Fruit fly (Drosophila melanogaster) whole organism, embryonic: Measurements from ENCODE around the gene CG6083.

Experiments used
- Atf-2 ChIP-seq: fragments of 200-800 bp; sonication (Bioruptor generic); optimal IDR thresholded peaks from 2 replicates; lab custom pipeline; 2016; ENCODE audit warnings: missing biosample characterization, missing genetic modification characterization
- Awh ChIP-seq: fragments of 200-800 bp; sonication (Bioruptor generic); IDR thresholded peaks from 2 replicates; pipeline ENCODE4, ENCODE4 v1.3.6; 2022; ENCODE audit warnings: missing biosample characterization, missing genetic modification characterization
- B-H2 ChIP-seq: fragments of 200-800 bp; sonication (Bioruptor generic); optimal IDR thresholded peaks from 2 replicates; lab custom pipeline; 2018; ENCODE audit warnings: missing biosample characterization, mild to moderate bottlenecking, missing genetic modification characterization
- Bgb ChIP-seq: fragments of 200-800 bp; sonication (Bioruptor generic); IDR thresholded peaks from 2 replicates; pipeline ENCODE4 v1.3.6; 2022; ENCODE audit warnings: missing biosample characterization, missing genetic modification characterization; ENCODE audit not compliant: partially characterized antibody
- CG1024 ChIP-seq: fragments of 200-800 bp; sonication (Bioruptor generic); IDR thresholded peaks from 2 replicates; pipeline ENCODE4 v1.3.6; 2022; ENCODE audit warnings: missing biosample characterization, missing genetic modification characterization
- CG12769 ChIP-seq: fragments of 200-800 bp; sonication (Bioruptor generic); optimal IDR thresholded peaks from 2 replicates; lab custom pipeline; 2019; ENCODE audit warnings: missing biosample characterization, mild to moderate bottlenecking, missing genetic modification characterization, moderate library complexity
- CG15514 ChIP-seq: fragments of 200-800 bp; sonication (Bioruptor generic); optimal IDR thresholded peaks from 3 replicates; lab custom pipeline; 2017; ENCODE audit warnings: missing biosample characterization, missing genetic modification characterization, mild to moderate bottlenecking, moderate library complexity, missing genetic modification reagents
- CG1603 ChIP-seq: fragments of 200-800 bp; sonication (Bioruptor generic); optimal IDR thresholded peaks from 2 replicates; lab custom pipeline; 2019; ENCODE audit warnings: missing biosample characterization, mild to moderate bottlenecking, missing genetic modification characterization, moderate library complexity
- CG1647 ChIP-seq: fragments of 200-800 bp; sonication (Bioruptor generic); optimal IDR thresholded peaks from 3 replicates; lab custom pipeline; 2016; ENCODE audit warnings: missing biosample characterization, missing genetic modification characterization
- CG17361 ChIP-seq: fragments of 200-800 bp; sonication (Bioruptor generic); IDR thresholded peaks from 3 replicates; pipeline ENCODE4 v1.3.6; 2022; ENCODE audit warnings: missing biosample characterization, missing genetic modification characterization
- CG18619 ChIP-seq: fragments of 200-800 bp; sonication (Bioruptor generic); optimal IDR thresholded peaks from 3 replicates; lab custom pipeline; 2017; ENCODE audit warnings: missing biosample characterization, mild to moderate bottlenecking, missing genetic modification characterization
- CG30020 ChIP-seq: fragments of 200-800 bp; optimal IDR thresholded peaks from 2 replicates; lab custom pipeline; 2019; ENCODE audit warnings: missing biosample characterization, mild to moderate bottlenecking, missing genetic modification characterization, moderate library complexity
- CG31441 ChIP-seq: fragments of 200-800 bp; sonication (Bioruptor generic); IDR thresholded peaks from 2 replicates; pipeline ENCODE4 v1.3.6; 2022; ENCODE audit warnings: missing biosample characterization, missing genetic modification characterization
- CG3847 ChIP-seq: fragments of 200-800 bp; sonication (Bioruptor generic); IDR thresholded peaks from 2 replicates; pipeline ENCODE4 v1.3.6; 2022; ENCODE audit warnings: missing biosample characterization, missing genetic modification characterization
- CG4820 ChIP-seq: fragments of 200-800 bp; sonication (Bioruptor generic); optimal IDR thresholded peaks from 3 replicates; lab custom pipeline; 2016; ENCODE audit warnings: missing biosample characterization, missing genetic modification characterization
- CG4854 ChIP-seq: fragments of 200-800 bp; sonication (Bioruptor generic); optimal IDR thresholded peaks from 2 replicates; lab custom pipeline; 2016; ENCODE audit warnings: missing biosample characterization, missing genetic modification characterization, inconsistent platforms
- CG5245 ChIP-seq: fragments of 200-800 bp; sonication (Bioruptor generic); optimal IDR thresholded peaks from 3 replicates; lab custom pipeline; 2016; ENCODE audit warnings: missing biosample characterization, missing genetic modification characterization
- CG7786 ChIP-seq: fragments of 200-800 bp; sonication (Bioruptor generic); optimal IDR thresholded peaks from 2 replicates; lab custom pipeline; 2016; ENCODE audit warnings: missing biosample characterization, missing genetic modification characterization
- CG8359 ChIP-seq: fragments of 200-800 bp; sonication (Bioruptor generic); optimal IDR thresholded peaks from 2 replicates; lab custom pipeline; 2017; ENCODE audit warnings: missing biosample characterization, mild to moderate bottlenecking, missing genetic modification characterization, borderline replicate concordance
- CG9437 ChIP-seq: fragments of 200-800 bp; sonication (Bioruptor generic); optimal IDR thresholded peaks from 2 replicates; lab custom pipeline; 2018; ENCODE audit warnings: missing biosample characterization, mild to moderate bottlenecking, missing genetic modification characterization
- CG9609 ChIP-seq: fragments of 200-800 bp; sonication (Bioruptor generic); optimal IDR thresholded peaks from 3 replicates; lab custom pipeline; 2016; ENCODE audit warnings: missing biosample characterization, missing genetic modification characterization
- Chrac-16 ChIP-seq: fragments of 200-800 bp; sonication (Bioruptor generic); optimal IDR thresholded peaks from 3 replicates; lab custom pipeline; 2016; ENCODE audit warnings: missing biosample characterization, missing genetic modification characterization
- CoRest ChIP-seq: fragments of 200-800 bp; sonication (Bioruptor generic); optimal IDR thresholded peaks from 3 replicates; lab custom pipeline; 2018; ENCODE audit warnings: missing biosample characterization, mild to moderate bottlenecking, missing genetic modification characterization, moderate library complexity
- Hey ChIP-seq: fragments of 200-800 bp; sonication (Bioruptor generic); optimal IDR thresholded peaks from 3 replicates; lab custom pipeline; 2018; ENCODE audit warnings: missing biosample characterization, mild to moderate bottlenecking, missing genetic modification characterization
- HmgD ChIP-seq: fragments of 200-800 bp; sonication (Bioruptor generic); optimal IDR thresholded peaks from 3 replicates; lab custom pipeline; 2016; ENCODE audit warnings: missing biosample characterization, missing genetic modification characterization
- MTF-1 ChIP-seq: fragments of 200-800 bp; sonication (Bioruptor generic); optimal IDR thresholded peaks from 2 replicates; lab custom pipeline; 2018; ENCODE audit warnings: missing biosample characterization, mild to moderate bottlenecking, missing genetic modification characterization, borderline replicate concordance
- Meics ChIP-seq: fragments of 200-800 bp; sonication (Bioruptor generic); optimal IDR thresholded peaks from 2 replicates; lab custom pipeline; 2017; ENCODE audit warnings: missing biosample characterization, mild to moderate bottlenecking, missing genetic modification characterization
- Myb ChIP-seq: fragments of 200-800 bp; sonication (Bioruptor generic); optimal IDR thresholded peaks from 2 replicates; lab custom pipeline; 2016; ENCODE audit warnings: missing biosample characterization, missing genetic modification characterization
- Poxn ChIP-seq: fragments of 200-800 bp; sonication (Bioruptor generic); IDR thresholded peaks from 2 replicates; pipeline ENCODE4 v1.3.6; 2022; ENCODE audit warnings: missing biosample characterization, missing genetic modification characterization
- Xrp1 ChIP-seq: fragments of 200-800 bp; sonication (Bioruptor generic); IDR thresholded peaks from 2 replicates; pipeline ENCODE4 v1.3.6; 2022; ENCODE audit warnings: missing biosample characterization, missing genetic modification characterization
- bab2 ChIP-seq: fragments of 200-800 bp; sonication (Bioruptor generic); optimal IDR thresholded peaks from 2 replicates; lab custom pipeline; 2016; ENCODE audit warnings: missing biosample characterization, missing genetic modification characterization
- bcd ChIP-seq: fragments of 200-800 bp; sonication (Bioruptor generic); optimal IDR thresholded peaks from 2 replicates; lab custom pipeline; 2017; ENCODE audit warnings: missing biosample characterization, mild to moderate bottlenecking, missing genetic modification characterization
- btn ChIP-seq: fragments of 200-800 bp; sonication (Bioruptor generic); optimal IDR thresholded peaks from 2 replicates; lab custom pipeline; 2016; ENCODE audit warnings: missing biosample characterization, missing genetic modification characterization
- chinmo ChIP-seq: fragments of 200-800 bp; sonication (Bioruptor generic); IDR thresholded peaks from 4 replicates; pipeline ENCODE4 v1.3.6; 2022; ENCODE audit warnings: missing biosample characterization, missing genetic modification characterization; ENCODE audit not compliant: partially characterized antibody
- dan ChIP-seq: fragments of 200-800 bp; sonication (Bioruptor generic); IDR thresholded peaks from 2 replicates; pipeline ENCODE4 v1.3.6; 2022; ENCODE audit warnings: missing biosample characterization, missing genetic modification characterization
- dm ChIP-seq: fragments of 200-800 bp; sonication (Bioruptor generic); optimal IDR thresholded peaks from 3 replicates; lab custom pipeline; 2016; ENCODE audit warnings: missing biosample characterization, missing genetic modification characterization
- fd64A ChIP-seq: fragments of 200-800 bp; sonication (Bioruptor generic); optimal IDR thresholded peaks from 3 replicates; lab custom pipeline; 2018; ENCODE audit warnings: missing biosample characterization, mild to moderate bottlenecking, missing genetic modification characterization
- gcm2 ChIP-seq: fragments of 200-800 bp; sonication (Bioruptor generic); optimal IDR thresholded peaks from 2 replicates; lab custom pipeline; 2016; ENCODE audit warnings: missing biosample characterization, missing genetic modification characterization
- gem ChIP-seq: fragments of 200-800 bp; sonication (Bioruptor generic); optimal IDR thresholded peaks from 2 replicates; lab custom pipeline; 2019; ENCODE audit warnings: missing biosample characterization, mild to moderate bottlenecking, missing genetic modification characterization, moderate library complexity
- kni ChIP-seq: fragments of 200-800 bp; sonication (Bioruptor generic); optimal IDR thresholded peaks from 3 replicates; lab custom pipeline; 2017; ENCODE audit warnings: mild to moderate bottlenecking, missing biosample characterization, missing genetic modification reagents, missing genetic modification characterization
- lov ChIP-seq, 2 experiments: fragments of 200-800 bp in 1 of 2; fragments of >200 bp in 1 of 2; sonication (Bioruptor generic) in 1 of 2; IDR thresholded peaks in 1 of 2; optimal IDR thresholded peaks in 1 of 2; 2 replicates in 1 of 2; 3 replicates in 1 of 2; pipeline versions ENCODE4 v1.3.6 to Lab custom; 2017 to 2022; ENCODE audit warnings: missing biosample characterization in 1 of 2, missing genetic modification characterization in 1 of 2
- oc ChIP-seq: fragments of 200-800 bp; sonication (Bioruptor generic); optimal IDR thresholded peaks from 2 replicates; lab custom pipeline; 2018; ENCODE audit warnings: missing biosample characterization, mild to moderate bottlenecking, missing genetic modification characterization, moderate library complexity
- scrt ChIP-seq: fragments of 200-800 bp; sonication (Bioruptor generic); optimal IDR thresholded peaks from 2 replicates; lab custom pipeline; 2018; ENCODE audit warnings: missing biosample characterization, mild to moderate bottlenecking, missing genetic modification characterization, moderate library complexity
- slbo ChIP-seq: fragments of 200-800 bp; sonication (Bioruptor generic); IDR thresholded peaks from 2 replicates; pipeline ENCODE4 v1.3.6; 2022; ENCODE audit warnings: missing biosample characterization, missing genetic modification characterization
- sqz ChIP-seq: fragments of 200-800 bp; sonication (Bioruptor generic); optimal IDR thresholded peaks from 3 replicates; lab custom pipeline; 2018; ENCODE audit warnings: missing biosample characterization, mild to moderate bottlenecking, missing genetic modification characterization
- stwl ChIP-seq: fragments of 200-800 bp; sonication (Bioruptor generic); optimal IDR thresholded peaks from 3 replicates; lab custom pipeline; 2018; ENCODE audit warnings: missing biosample characterization, mild to moderate bottlenecking, missing genetic modification characterization, moderate library complexity
- trh ChIP-seq: fragments of 200-800 bp; sonication (Bioruptor generic); optimal IDR thresholded peaks from 2 replicates; lab custom pipeline; 2016; ENCODE audit warnings: missing biosample characterization, missing genetic modification characterization
- unpg ChIP-seq: fragments of 200-800 bp; sonication (Bioruptor generic); optimal IDR thresholded peaks from 3 replicates; lab custom pipeline; 2018; ENCODE audit warnings: missing biosample characterization, mild to moderate bottlenecking, missing genetic modification characterization, moderate library complexity
- zen ChIP-seq: fragments of 200-800 bp; sonication (Bioruptor generic); optimal IDR thresholded peaks from 3 replicates; lab custom pipeline; 2018; ENCODE audit warnings: missing biosample characterization, mild to moderate bottlenecking, missing genetic modification characterization, moderate library complexity
- zfh1 ChIP-seq: fragments of 200-800 bp; sonication (Bioruptor generic); IDR thresholded peaks from 3 replicates; pipeline ENCODE4 v1.3.6; 2022; ENCODE audit warnings: missing biosample characterization, missing genetic modification characterization

The CG6083 gene

dm6 chr3L:11648410-11648809, 22.5 kb upstream of the CG6083 start, which contains the start of the genes RIOK1 and Polr3H (continued):
- TF ChIP-seq CG9437 (GFP tag; lab: Kevin White, UChicago) (no peak), CoRest (tag; lab: Kevin White, UChicago) (no peak), CG7786 (peak; percentile 75), zfh1 (GFP tag; lab: Robert Waterston, UW) (peak; percentile 48; the same call in 2 of the 3 replicates), dm (GFP tag; lab: Kevin White, UChicago) (peak; percentile 98), Awh (GFP tag; lab: Robert Waterston, UW) (no peak), CG5245 (GFP tag; lab: Kevin White, UChicago) (peak; percentile 47), Hey (no peak), Bgb (GFP tag; lab: Robert Waterston, UW) (no peak), CG31441 (no peak), Xrp1 (GFP tag; lab: Robert Waterston, UW) (peak; percentile 67; the same call in 1 of the 2 replicates), CG30020 (tag; lab: Kevin White, UChicago) (no peak), Atf-2 (GFP tag; lab: Kevin White, UChicago) (peak; percentile 61), Poxn (GFP tag; lab: Robert Waterston, UW) (no peak), lov (optimal IDR thresholded peaks at IDR 0.05; lab: Kevin White, UChicago) (no peak), lov (GFP tag; IDR thresholded peaks at IDR 0.05; lab: Robert Waterston, UW) (no peak), CG1647 (peak; percentile 43), kni (GFP tag; lab: Kevin White, UChicago) (no peak), scrt (GFP tag; lab: Kevin White, UChicago) (peak; percentile 64), trh (GFP tag; lab: Kevin White, UChicago) (peak; percentile 29), CG15514 (GFP tag; lab: Kevin White, UChicago) (peak; percentile 71), gcm2 (GFP tag; lab: Kevin White, UChicago) (peak; percentile 62), stwl (peak; percentile 80), CG18619 (GFP tag; lab: Kevin White, UChicago) (peak; percentile 27), chinmo (GFP tag; lab: Robert Waterston, UW) (no peak), dan (GFP tag; lab: Robert Waterston, UW) (no peak), unpg (GFP tag; lab: Kevin White, UChicago) (no peak), CG4854 (GFP tag; lab: Kevin White, UChicago) (peak; percentile 47), CG1024 (GFP tag; lab: Robert Waterston, UW) (0 out of 2 replicates have a peak, but pooled peaks have one; percentile 21), bab2 (GFP tag; lab: Kevin White, UChicago) (peak; percentile 20), CG1603 (tag; lab: Kevin White, UChicago) (no peak), Myb (GFP tag; lab: Kevin White, UChicago) (peak; percentile 37), Chrac-16 (GFP tag; lab: Kevin White, UChicago) (peak; percentile 75), CG3847 (GFP tag; lab: Robert Waterston, UW) (no peak; the same call in 1 of the 2 replicates), Meics (GFP tag; lab: Kevin White, UChicago) (peak; percentile 64), oc (no peak), MTF-1 (no peak), CG8359 (GFP tag; lab: Kevin White, UChicago) (no peak), bcd (GFP tag; lab: Kevin White, UChicago) (peak; percentile 55), slbo (GFP tag; lab: Robert Waterston, UW) (peak; percentile 72), CG12769 (tag; lab: Kevin White, UChicago) (no peak), zen (tag; lab: Kevin White, UChicago) (peak; percentile 35), btn (no peak), CG9609 (GFP tag; lab: Kevin White, UChicago) (peak; percentile 76), sqz (GFP tag; lab: Kevin White, UChicago) (no peak), fd64A (GFP tag; lab: Kevin White, UChicago) (no peak), CG4820 (GFP tag; lab: Kevin White, UChicago) (peak; percentile 71), gem (tag; lab: Kevin White, UChicago) (no peak), CG17361 (GFP tag; lab: Robert Waterston, UW) (no peak; the same call in 2 of the 3 replicates), B-H2 (GFP tag; lab: Kevin White, UChicago) (no peak), HmgD (GFP tag; lab: Kevin White, UChicago) (no peak)
